Fruit fly (Drosophila melanogaster) whole organism, embryonic: Measurements from ENCODE around the gene CG14253.

Experiments
- Asciz ChIP-seq: fragments of 200-800 bp; sonication (Bioruptor generic); optimal IDR thresholded peaks from 2 replicates; lab custom pipeline; 2017; ENCODE audit warnings: missing biosample characterization, mild to moderate bottlenecking, missing genetic modification characterization, missing genetic modification reagents
- B-H2 ChIP-seq: fragments of 200-800 bp; sonication (Bioruptor generic); optimal IDR thresholded peaks from 2 replicates; lab custom pipeline; 2018; ENCODE audit warnings: missing biosample characterization, mild to moderate bottlenecking, missing genetic modification characterization
- Bdp1 ChIP-seq: fragments of 200-800 bp; sonication (Bioruptor generic); optimal IDR thresholded peaks from 3 replicates; lab custom pipeline; 2016; ENCODE audit warnings: missing biosample characterization, missing genetic modification characterization
- CG10209 ChIP-seq: fragments of 200-800 bp; sonication (Bioruptor generic); optimal IDR thresholded peaks from 3 replicates; lab custom pipeline; 2017; ENCODE audit warnings: missing biosample characterization, mild to moderate bottlenecking, missing genetic modification characterization, missing genetic modification reagents
- CG1024 ChIP-seq: fragments of 200-800 bp; sonication (Bioruptor generic); IDR thresholded peaks from 2 replicates; pipeline ENCODE4 v1.3.6; 2022; ENCODE audit warnings: missing biosample characterization, missing genetic modification characterization
- CG11560 ChIP-seq: fragments of 200-800 bp; sonication (Bioruptor generic); IDR thresholded peaks from 3 replicates; pipeline ENCODE4 v1.3.6; 2022; ENCODE audit warnings: missing biosample characterization, missing genetic modification characterization
- CG12155 ChIP-seq: fragments of 200-800 bp; sonication (Bioruptor generic); optimal IDR thresholded peaks from 3 replicates; lab custom pipeline; 2016; ENCODE audit warnings: missing biosample characterization, missing genetic modification characterization
- CG12219 ChIP-seq: fragments of 200-800 bp; sonication (Bioruptor generic); optimal IDR thresholded peaks from 3 replicates; lab custom pipeline; 2018; ENCODE audit warnings: missing biosample characterization, mild to moderate bottlenecking, missing genetic modification characterization
- CG12299 ChIP-seq: fragments of 200-800 bp; sonication (Bioruptor generic); optimal IDR thresholded peaks from 2 replicates; lab custom pipeline; 2018; ENCODE audit warnings: missing biosample characterization, mild to moderate bottlenecking, missing genetic modification characterization
- CG17568 ChIP-seq: fragments of 200-800 bp; sonication (Bioruptor generic); optimal IDR thresholded peaks from 2 replicates; lab custom pipeline; 2018; ENCODE audit warnings: missing biosample characterization, mild to moderate bottlenecking, missing genetic modification characterization, moderate library complexity
- CG1792 ChIP-seq: fragments of 200-800 bp; sonication (Bioruptor generic); optimal IDR thresholded peaks from 2 replicates; lab custom pipeline; 2016; ENCODE audit warnings: missing biosample characterization, missing genetic modification characterization
- CG2129 ChIP-seq: fragments of 200-800 bp; sonication (Bioruptor generic); IDR thresholded peaks from 2 replicates; pipeline ENCODE4 v1.3.6; 2022; ENCODE audit warnings: missing biosample characterization, missing genetic modification characterization; ENCODE audit not compliant: partially characterized antibody
- CG3163 ChIP-seq: fragments of 200-800 bp; sonication (Bioruptor generic); optimal IDR thresholded peaks from 3 replicates; lab custom pipeline; 2016; ENCODE audit warnings: missing biosample characterization, missing genetic modification characterization
- CG6272 ChIP-seq: fragments of 200-800 bp; sonication (Bioruptor generic); IDR thresholded peaks from 2 replicates; pipeline ENCODE4 v1.3.6; 2022; ENCODE audit warnings: missing biosample characterization, missing genetic modification characterization
- CG7745 ChIP-seq: fragments of 200-800 bp; sonication (Bioruptor generic); optimal IDR thresholded peaks from 2 replicates; lab custom pipeline; 2018; ENCODE audit warnings: missing biosample characterization, mild to moderate bottlenecking, missing genetic modification characterization, moderate library complexity
- CG8290 ChIP-seq, 3 experiments: fragments of 200-800 bp; sonication (Bioruptor generic); optimal IDR thresholded peaks; 2 replicates each; lab custom pipeline; 2016 to 2019; ENCODE audit warnings: missing biosample characterization in 3 of 3, missing genetic modification characterization in 3 of 3, mild to moderate bottlenecking in 2 of 3, moderate library complexity in 1 of 3
- Drgx ChIP-seq: fragments of 200-800 bp; sonication (Bioruptor generic); IDR thresholded peaks from 2 replicates; pipeline ENCODE4 v1.3.6; 2022; ENCODE audit warnings: missing biosample characterization, missing genetic modification characterization
- E2f1 ChIP-seq: fragments of 200-800 bp; sonication (Bioruptor generic); IDR thresholded peaks from 2 replicates; pipeline ENCODE4 v1.3.6; 2022; ENCODE audit warnings: missing biosample characterization, missing genetic modification characterization
- Eip74EF ChIP-seq, 2 experiments: fragments of 200-800 bp in 1 of 2; fragments of >200 bp in 1 of 2; sonication (Bioruptor generic) in 1 of 2; optimal IDR thresholded peaks; 2 replicates each; lab custom pipeline; 2017 to 2019; ENCODE audit warnings: missing biosample characterization in 2 of 2, missing genetic modification characterization in 2 of 2, mild to moderate bottlenecking in 1 of 2, moderate library complexity in 1 of 2
- Gsc ChIP-seq: fragments of 200-800 bp; sonication (Bioruptor generic); IDR thresholded peaks from 2 replicates; pipeline ENCODE4 v1.3.6; 2022; ENCODE audit warnings: missing biosample characterization, missing genetic modification characterization
- H15 ChIP-seq: fragments of 200-800 bp; sonication (Bioruptor generic); IDR thresholded peaks from 3 replicates; pipeline ENCODE4 v1.3.6; 2022; ENCODE audit warnings: missing biosample characterization, missing genetic modification characterization
- H2.0 ChIP-seq: fragments of 200-800 bp; sonication (Bioruptor generic); IDR thresholded peaks from 2 replicates; pipeline ENCODE4 v1.3.6; 2022; ENCODE audit warnings: missing biosample characterization, missing genetic modification characterization
- Hr51 ChIP-seq, 2 experiments: fragments of 200-800 bp; sonication (Bioruptor generic); optimal IDR thresholded peaks; 2 replicates in 1 of 2; 3 replicates in 1 of 2; lab custom pipeline; 2016 to 2018; ENCODE audit warnings: missing biosample characterization in 2 of 2, missing genetic modification characterization in 2 of 2, mild to moderate bottlenecking in 1 of 2, moderate library complexity in 1 of 2
- Myb ChIP-seq: fragments of 200-800 bp; sonication (Bioruptor generic); optimal IDR thresholded peaks from 2 replicates; lab custom pipeline; 2016; ENCODE audit warnings: missing biosample characterization, missing genetic modification characterization
- NFAT ChIP-seq: fragments of 200-800 bp; sonication (Bioruptor generic); IDR thresholded peaks from 2 replicates; pipeline ENCODE4 v1.3.6; 2022; ENCODE audit warnings: missing biosample characterization, missing genetic modification characterization
- Oaz ChIP-seq: fragments of 200-800 bp; sonication (Bioruptor generic); IDR thresholded peaks from 2 replicates; pipeline ENCODE4 v1.3.6; 2022; ENCODE audit warnings: missing biosample characterization, missing genetic modification characterization
- Poxn ChIP-seq: fragments of 200-800 bp; sonication (Bioruptor generic); IDR thresholded peaks from 2 replicates; pipeline ENCODE4 v1.3.6; 2022; ENCODE audit warnings: missing biosample characterization, missing genetic modification characterization
- Sox102F ChIP-seq: fragments of 200-800 bp; sonication (Bioruptor generic); optimal IDR thresholded peaks from 2 replicates; lab custom pipeline; 2018; ENCODE audit warnings: missing biosample characterization, mild to moderate bottlenecking, missing genetic modification characterization, moderate library complexity
- Vsx1 ChIP-seq: fragments of 200-800 bp; sonication (Bioruptor generic); optimal IDR thresholded peaks from 2 replicates; lab custom pipeline; 2017; ENCODE audit warnings: missing biosample characterization, mild to moderate bottlenecking, missing genetic modification characterization, missing genetic modification reagents
- bbx ChIP-seq: fragments of 200-800 bp; sonication (Bioruptor generic); IDR thresholded peaks from 2 replicates; pipeline ENCODE4 v1.3.6; 2022; ENCODE audit warnings: missing biosample characterization, missing genetic modification characterization; ENCODE audit not compliant: partially characterized antibody
- bcd ChIP-seq: fragments of 200-800 bp; sonication (Bioruptor generic); optimal IDR thresholded peaks from 2 replicates; lab custom pipeline; 2017; ENCODE audit warnings: missing biosample characterization, mild to moderate bottlenecking, missing genetic modification characterization
- br ChIP-seq: fragments of >200 bp; optimal IDR thresholded peaks from 2 replicates; lab custom pipeline; 2017
- bsh ChIP-seq, 2 experiments: fragments of 200-800 bp; sonication (Bioruptor generic); optimal IDR thresholded peaks; 2 replicates each; lab custom pipeline; 2017 to 2018; ENCODE audit warnings: mild to moderate bottlenecking in 2 of 2, missing biosample characterization in 2 of 2, missing genetic modification characterization in 2 of 2, moderate library complexity in 1 of 2
- cas ChIP-seq: fragments of 200-800 bp; sonication (Bioruptor generic); IDR thresholded peaks from 2 replicates; pipeline ENCODE4 v1.3.6; 2022; ENCODE audit warnings: missing biosample characterization, missing genetic modification characterization
- cwo ChIP-seq: fragments of 200-800 bp; sonication (Bioruptor generic); optimal IDR thresholded peaks from 3 replicates; lab custom pipeline; 2017; ENCODE audit warnings: missing biosample characterization, missing genetic modification characterization, mild to moderate bottlenecking, moderate library complexity, missing genetic modification reagents
- dan ChIP-seq: fragments of 200-800 bp; sonication (Bioruptor generic); IDR thresholded peaks from 2 replicates; pipeline ENCODE4 v1.3.6; 2022; ENCODE audit warnings: missing biosample characterization, missing genetic modification characterization
- dysf ChIP-seq: fragments of 200-800 bp; sonication (Bioruptor generic); IDR thresholded peaks from 3 replicates; pipeline ENCODE4 v1.3.6; 2022; ENCODE audit warnings: missing biosample characterization, missing genetic modification characterization
- fd102C ChIP-seq: fragments of 200-800 bp; sonication (Bioruptor generic); optimal IDR thresholded peaks from 2 replicates; lab custom pipeline; 2018; ENCODE audit warnings: missing biosample characterization, mild to moderate bottlenecking, missing genetic modification characterization, moderate library complexity
- fu2 ChIP-seq: fragments of 200-800 bp; sonication (Bioruptor generic); optimal IDR thresholded peaks from 2 replicates; lab custom pipeline; 2016; ENCODE audit warnings: missing biosample characterization, missing genetic modification characterization
- gsb-n ChIP-seq: fragments of 200-800 bp; sonication (Bioruptor generic); optimal IDR thresholded peaks from 3 replicates; lab custom pipeline; 2018; ENCODE audit warnings: missing biosample characterization, mild to moderate bottlenecking, missing genetic modification characterization
- hb ChIP-seq: fragments of 200-800 bp; sonication (Bioruptor generic); IDR thresholded peaks from 3 replicates; pipeline ENCODE4 v1.3.6; 2022; ENCODE audit warnings: missing biosample characterization, missing genetic modification characterization; ENCODE audit not compliant: partially characterized antibody
- hkb ChIP-seq, 2 experiments: fragments of 200-800 bp in 1 of 2; fragments of >200 bp in 1 of 2; sonication (Bioruptor generic) in 1 of 2; IDR thresholded peaks in 1 of 2; optimal IDR thresholded peaks in 1 of 2; 2 replicates each; pipeline versions ENCODE4 v1.3.6 to Lab custom; 2017 to 2022; ENCODE audit warnings: missing biosample characterization in 1 of 2, missing genetic modification characterization in 1 of 2
- lov ChIP-seq, 2 experiments: fragments of 200-800 bp in 1 of 2; fragments of >200 bp in 1 of 2; sonication (Bioruptor generic) in 1 of 2; IDR thresholded peaks in 1 of 2; optimal IDR thresholded peaks in 1 of 2; 2 replicates in 1 of 2; 3 replicates in 1 of 2; pipeline versions ENCODE4 v1.3.6 to Lab custom; 2017 to 2022; ENCODE audit warnings: missing biosample characterization in 1 of 2, missing genetic modification characterization in 1 of 2
- mirr ChIP-seq: fragments of 200-800 bp; sonication (Bioruptor generic); optimal IDR thresholded peaks from 3 replicates; lab custom pipeline; 2018; ENCODE audit warnings: missing biosample characterization, mild to moderate bottlenecking, missing genetic modification characterization
- sd ChIP-seq: fragments of 200-800 bp; sonication (Bioruptor generic); optimal IDR thresholded peaks from 3 replicates; lab custom pipeline; 2018; ENCODE audit warnings: missing biosample characterization, mild to moderate bottlenecking, missing genetic modification characterization, moderate library complexity
- sqz ChIP-seq: fragments of 200-800 bp; sonication (Bioruptor generic); optimal IDR thresholded peaks from 3 replicates; lab custom pipeline; 2018; ENCODE audit warnings: missing biosample characterization, mild to moderate bottlenecking, missing genetic modification characterization
- sr ChIP-seq: fragments of 200-800 bp; sonication (Bioruptor generic); IDR thresholded peaks from 3 replicates; pipeline ENCODE4 v1.3.6; 2022; ENCODE audit warnings: missing biosample characterization, missing genetic modification characterization
- tin ChIP-seq: fragments of 200-800 bp; sonication (Bioruptor generic); optimal IDR thresholded peaks from 3 replicates; lab custom pipeline; 2016; ENCODE audit warnings: missing biosample characterization, missing genetic modification characterization
- vvl ChIP-seq: fragments of 200-800 bp; sonication (Bioruptor generic); IDR thresholded peaks from 2 replicates; pipeline ENCODE4 v1.3.6; 2022; ENCODE audit warnings: missing biosample characterization, missing genetic modification characterization
- z ChIP-seq: fragments of 200-800 bp; sonication (Bioruptor generic); IDR thresholded peaks from 3 replicates; pipeline ENCODE4 v1.3.6; 2022; ENCODE audit warnings: missing biosample characterization, missing genetic modification characterization

The CG14253 gene

DNA sequence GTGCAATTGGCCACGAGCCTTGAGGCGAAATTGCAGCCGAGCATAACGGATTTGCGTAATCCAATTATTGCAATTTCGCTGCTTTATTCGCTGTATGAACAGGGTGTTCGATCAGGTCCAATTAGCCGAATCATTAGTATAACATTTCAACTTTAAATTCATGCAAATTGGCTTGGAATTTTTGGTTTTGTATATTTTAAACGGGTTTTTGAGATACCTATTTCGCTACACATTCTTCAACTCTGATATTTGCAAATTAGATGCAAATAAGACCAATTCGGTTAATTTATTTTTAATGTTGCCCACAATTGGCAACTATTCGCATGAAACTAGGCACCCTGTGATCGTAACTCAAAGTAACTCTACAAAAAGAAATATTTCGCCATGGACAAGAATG, 24.9 kb upstream of the CG14253 start:
- TF ChIP-seq cwo (GFP tag; lab: Kevin White, UChicago) (no peak), CG1792 (GFP tag; lab: Kevin White, UChicago) (no peak), mirr (GFP tag; lab: Kevin White, UChicago) (no peak), fd102C (GFP tag; lab: Kevin White, UChicago) (no peak), CG3163 (GFP tag; lab: Kevin White, UChicago) (no peak), bsh (GFP tag; optimal IDR thresholded peaks at IDR 0.05; lab: Kevin White, UChicago) (peak in 1 of 2 experiments; percentile 70), CG11560 (tag; lab: Robert Waterston, UW) (no peak), sr (GFP tag; lab: Robert Waterston, UW) (no peak), CG12155 (no peak), H15 (GFP tag; lab: Robert Waterston, UW) (no peak), CG2129 (GFP tag; lab: Robert Waterston, UW) (no peak), CG6272 (GFP tag; lab: Robert Waterston, UW) (no peak), Asciz (no peak), dan (no peak), Vsx1 (GFP tag; lab: Kevin White, UChicago) (no peak), Oaz (GFP tag; lab: Robert Waterston, UW) (no peak), NFAT (GFP tag; lab: Robert Waterston, UW) (no peak), E2f1 (GFP tag; lab: Robert Waterston, UW) (no peak), lov (optimal IDR thresholded peaks at IDR 0.05; lab: Kevin White, UChicago) (no peak), lov (GFP tag; IDR thresholded peaks at IDR 0.05; lab: Robert Waterston, UW) (no peak), hb (GFP tag; lab: Robert Waterston, UW) (no peak), bbx (GFP tag; lab: Robert Waterston, UW) (no peak), Bdp1 (GFP tag; lab: Kevin White, UChicago) (no peak), CG17568 (GFP tag; lab: Kevin White, UChicago) (no peak), sd (tag; lab: Kevin White, UChicago) (peak; percentile 73), cas (no peak), Sox102F (GFP tag; lab: Kevin White, UChicago) (peak; percentile 63), CG10209 (GFP tag; lab: Kevin White, UChicago) (peak; percentile 2), vvl (GFP tag; lab: Robert Waterston, UW) (no peak), CG8290 (GFP tag; optimal IDR thresholded peaks at IDR 0.05; lab: Kevin White, UChicago) (no peak), CG8290 (tag; optimal IDR thresholded peaks at IDR 0.05; lab: Kevin White, UChicago) (peak in 1 of 2 experiments; percentile 13), Myb (GFP tag; lab: Kevin White, UChicago) (no peak), CG12219 (GFP tag; lab: Kevin White, UChicago) (no peak), CG12299 (tag; lab: Kevin White, UChicago) (no peak), bcd (GFP tag; lab: Kevin White, UChicago) (no peak), Poxn (GFP tag; lab: Robert Waterston, UW) (no peak), br (lab: Kevin White, UChicago) (no peak), B-H2 (GFP tag; lab: Kevin White, UChicago) (no peak), gsb-n (tag; lab: Kevin White, UChicago) (no peak), CG1024 (GFP tag; lab: Robert Waterston, UW) (no peak), z (GFP tag; lab: Robert Waterston, UW) (no peak), hkb (optimal IDR thresholded peaks at IDR 0.05; lab: Kevin White, UChicago) (no peak), hkb (GFP tag; IDR thresholded peaks at IDR 0.05; lab: Robert Waterston, UW) (no peak), Drgx (GFP tag; lab: Robert Waterston, UW) (peak; percentile 91), H2.0 (GFP tag; lab: Robert Waterston, UW) (peak; percentile 7; the same call in 1 of the 2 replicates), Gsc (GFP tag; lab: Robert Waterston, UW) (no peak), sqz (GFP tag; lab: Kevin White, UChicago) (no peak), Eip74EF (GFP tag; optimal IDR thresholded peaks at IDR 0.05; lab: Kevin White, UChicago) (no peak), CG7745 (tag; lab: Kevin White, UChicago) (no peak), Hr51 (GFP tag; optimal IDR thresholded peaks at IDR 0.05; lab: Kevin White, UChicago) (peak in 1 of 2 experiments; percentile 39), tin (no peak), fu2 (GFP tag; lab: Kevin White, UChicago) (peak; percentile 43), dysf (GFP tag; lab: Robert Waterston, UW) (no peak)
